Fruit fly (Drosophila melanogaster) whole organism, prepupa: ENCODE measurements around the gene CG8500.
A peak's percentile ranks its signal among the peaks of the same experiment; 100 is the strongest.

Experiments
- Blimp-1 ChIP-seq: fragments of 200-800 bp; sonication (Bioruptor generic); optimal IDR thresholded peaks from 3 replicates; lab custom pipeline; 2017; ENCODE audit warnings: missing biosample characterization, missing genetic modification characterization, mild to moderate bottlenecking, moderate library complexity, missing genetic modification reagents
- CG10631 ChIP-seq: fragments of 200-800 bp; sonication (Bioruptor generic); optimal IDR thresholded peaks from 2 replicates; lab custom pipeline; 2016; ENCODE audit warnings: missing biosample characterization, missing genetic modification characterization
- CG10669 ChIP-seq: fragments of 200-800 bp; sonication (Bioruptor generic); optimal IDR thresholded peaks from 3 replicates; lab custom pipeline; 2018; ENCODE audit warnings: missing biosample characterization, mild to moderate bottlenecking, missing genetic modification characterization, moderate library complexity
- CG11294 ChIP-seq: fragments of 200-800 bp; sonication (Bioruptor generic); IDR thresholded peaks from 2 replicates; pipeline ENCODE4 v1.3.6; 2022; ENCODE audit warnings: missing biosample characterization, missing genetic modification characterization
- CG11762 ChIP-seq: fragments of 200-800 bp; sonication (Bioruptor generic); optimal IDR thresholded peaks from 3 replicates; lab custom pipeline; 2016; ENCODE audit warnings: missing biosample characterization, missing genetic modification characterization; ENCODE audit not compliant: insufficient read depth
- CG11902 ChIP-seq: fragments of 200-800 bp; sonication (Bioruptor generic); optimal IDR thresholded peaks from 3 replicates; lab custom pipeline; 2016; ENCODE audit warnings: missing biosample characterization, missing genetic modification characterization
- CG15336 ChIP-seq: fragments of 200-800 bp; sonication (Bioruptor generic); IDR thresholded peaks from 2 replicates; pipeline ENCODE4 v1.3.6; 2022; ENCODE audit warnings: missing biosample characterization, missing genetic modification characterization
- CG1621 ChIP-seq: fragments of 200-800 bp; sonication (Bioruptor generic); optimal IDR thresholded peaks from 3 replicates; lab custom pipeline; 2018; ENCODE audit warnings: missing biosample characterization, mild to moderate bottlenecking, missing genetic modification characterization
- CG16779 ChIP-seq: fragments of 200-800 bp; sonication (Bioruptor generic); optimal IDR thresholded peaks from 3 replicates; lab custom pipeline; 2017; ENCODE audit warnings: missing biosample characterization, mild to moderate bottlenecking, missing genetic modification characterization
- CG31627 ChIP-seq: fragments of 200-800 bp; sonication (Bioruptor generic); optimal IDR thresholded peaks from 3 replicates; lab custom pipeline; 2016; ENCODE audit warnings: missing biosample characterization, missing genetic modification characterization
- CG34406 ChIP-seq: fragments of 200-800 bp; sonication (Bioruptor generic); optimal IDR thresholded peaks from 3 replicates; lab custom pipeline; 2016; ENCODE audit warnings: missing biosample characterization, missing genetic modification characterization
- CG4318 ChIP-seq: fragments of 200-800 bp; sonication (Bioruptor generic); optimal IDR thresholded peaks from 3 replicates; lab custom pipeline; 2017; ENCODE audit warnings: missing biosample characterization, mild to moderate bottlenecking, missing genetic modification characterization
- CG6854 ChIP-seq: fragments of 200-800 bp; sonication (Bioruptor generic); optimal IDR thresholded peaks from 2 replicates; lab custom pipeline; 2017; ENCODE audit warnings: missing biosample characterization, mild to moderate bottlenecking, missing genetic modification characterization
- CG7368 ChIP-seq: fragments of 200-800 bp; sonication (Bioruptor generic); optimal IDR thresholded peaks from 3 replicates; lab custom pipeline; 2016; ENCODE audit warnings: missing biosample characterization, missing genetic modification characterization
- CG8119 ChIP-seq: fragments of 200-800 bp; sonication (Bioruptor generic); IDR thresholded peaks from 3 replicates; pipeline ENCODE4 v1.3.6; 2022; ENCODE audit warnings: missing biosample characterization, missing genetic modification characterization
- CG8319 ChIP-seq: fragments of 200-800 bp; sonication (Bioruptor generic); optimal IDR thresholded peaks from 3 replicates; lab custom pipeline; 2016; ENCODE audit warnings: missing biosample characterization, missing genetic modification characterization
- CG8632 ChIP-seq: fragments of 200-800 bp; sonication (Bioruptor generic); optimal IDR thresholded peaks from 3 replicates; lab custom pipeline; 2016; ENCODE audit warnings: missing biosample characterization, missing genetic modification characterization
- Eip78C ChIP-seq: fragments of 200-800 bp; sonication (Bioruptor generic); peaks from one replicate; lab custom pipeline; 2016; ENCODE audit warnings: missing biosample characterization, missing genetic modification characterization
- Eip93F ChIP-seq: fragments of 200-800 bp; sonication (Bioruptor generic); optimal IDR thresholded peaks from 2 replicates; lab custom pipeline; 2016; ENCODE audit warnings: missing biosample characterization, mild to moderate bottlenecking, missing genetic modification characterization
- Ets21C ChIP-seq: fragments of 200-800 bp; sonication (Bioruptor generic); optimal IDR thresholded peaks from 3 replicates; lab custom pipeline; 2016; ENCODE audit warnings: missing biosample characterization, missing genetic modification characterization
- Ets96B ChIP-seq: fragments of 200-800 bp; optimal IDR thresholded peaks from 2 replicates; lab custom pipeline; 2019; ENCODE audit warnings: missing biosample characterization, mild to moderate bottlenecking, missing genetic modification characterization, moderate library complexity
- Gug ChIP-seq: fragments of 200-800 bp; sonication (Bioruptor generic); IDR thresholded peaks from 2 replicates; pipeline ENCODE4 v1.3.6; 2022; ENCODE audit warnings: missing biosample characterization, missing genetic modification characterization
- Hr38 ChIP-seq: sonication (Bioruptor generic); optimal IDR thresholded peaks from 2 replicates; lab custom pipeline; 2016; ENCODE audit warnings: missing biosample characterization, missing genetic modification characterization
- Hr39 ChIP-seq: fragments of 200-800 bp; sonication (Bioruptor generic); optimal IDR thresholded peaks from 2 replicates; lab custom pipeline; 2016; ENCODE audit warnings: missing biosample characterization, missing genetic modification characterization
- Hr4 ChIP-seq: fragments of 200-800 bp; sonication (Bioruptor generic); optimal IDR thresholded peaks from 3 replicates; lab custom pipeline; 2016; ENCODE audit warnings: missing biosample characterization, missing genetic modification characterization
- Lpt ChIP-seq: fragments of 200-800 bp; sonication (Bioruptor generic); optimal IDR thresholded peaks from 3 replicates; lab custom pipeline; 2016; ENCODE audit warnings: missing biosample characterization, missing genetic modification characterization
- Met ChIP-seq: fragments of 200-800 bp; sonication (Bioruptor generic); optimal IDR thresholded peaks from 3 replicates; lab custom pipeline; 2016; ENCODE audit warnings: missing biosample characterization, missing genetic modification characterization
- Sox102F ChIP-seq: fragments of 200-800 bp; sonication (Bioruptor generic); optimal IDR thresholded peaks from 2 replicates; lab custom pipeline; 2016; ENCODE audit warnings: missing biosample characterization, mild to moderate bottlenecking, missing genetic modification characterization
- Sox14 ChIP-seq: fragments of 200-800 bp; sonication (Bioruptor generic); optimal IDR thresholded peaks from 3 replicates; lab custom pipeline; 2016; ENCODE audit warnings: missing biosample characterization, missing genetic modification characterization
- achi ChIP-seq: fragments of 200-800 bp; sonication (Bioruptor generic); optimal IDR thresholded peaks from 3 replicates; lab custom pipeline; 2016; ENCODE audit warnings: missing biosample characterization, missing genetic modification characterization
- cyc ChIP-seq: fragments of 200-800 bp; sonication (Bioruptor generic); optimal IDR thresholded peaks from 3 replicates; lab custom pipeline; 2016; ENCODE audit warnings: missing biosample characterization, missing genetic modification characterization
- dac ChIP-seq: fragments of 200-800 bp; sonication (Bioruptor generic); optimal IDR thresholded peaks from 2 replicates; lab custom pipeline; 2017; ENCODE audit warnings: missing biosample characterization, mild to moderate bottlenecking, missing genetic modification characterization
- dsx ChIP-seq: fragments of 200-800 bp; optimal IDR thresholded peaks from 3 replicates; lab custom pipeline; 2019; ENCODE audit warnings: missing biosample characterization, mild to moderate bottlenecking, missing genetic modification characterization, moderate library complexity; ENCODE audit not compliant: poor library complexity, severe bottlenecking
- fd59A ChIP-seq: fragments of 200-800 bp; sonication (Bioruptor generic); optimal IDR thresholded peaks from 2 replicates; lab custom pipeline; 2017; ENCODE audit warnings: missing biosample characterization, mild to moderate bottlenecking, missing genetic modification characterization, missing genetic modification reagents
- fkh ChIP-seq: fragments of 200-800 bp; sonication (Bioruptor generic); optimal IDR thresholded peaks from 3 replicates; lab custom pipeline; 2017; ENCODE audit warnings: missing biosample characterization, mild to moderate bottlenecking, missing genetic modification characterization, moderate library complexity
- lz ChIP-seq: fragments of 200-800 bp; sonication (Bioruptor generic); optimal IDR thresholded peaks from 3 replicates; lab custom pipeline; 2016; ENCODE audit warnings: missing biosample characterization, missing genetic modification characterization
- net ChIP-seq: fragments of 200-800 bp; sonication (Bioruptor generic); optimal IDR thresholded peaks from 3 replicates; lab custom pipeline; 2016; ENCODE audit warnings: missing biosample characterization, missing genetic modification characterization
- pdm3 ChIP-seq: fragments of 200-800 bp; sonication (Bioruptor generic); optimal IDR thresholded peaks from 3 replicates; lab custom pipeline; 2016; ENCODE audit warnings: missing biosample characterization, missing genetic modification characterization
- ss ChIP-seq, 2 experiments: fragments of 200-800 bp; sonication (Bioruptor generic); optimal IDR thresholded peaks; 2 replicates in 1 of 2; 3 replicates in 1 of 2; lab custom pipeline; 2017 to 2018; ENCODE audit warnings: mild to moderate bottlenecking in 2 of 2, missing biosample characterization in 2 of 2, missing genetic modification characterization in 2 of 2, moderate library complexity in 1 of 2
- svp ChIP-seq: fragments of 200-800 bp; sonication (Bioruptor generic); peaks from one replicate; lab custom pipeline; 2016; ENCODE audit warnings: missing biosample characterization, missing genetic modification characterization
- topi ChIP-seq: fragments of 200-800 bp; sonication (Bioruptor generic); optimal IDR thresholded peaks from 3 replicates; lab custom pipeline; 2016; ENCODE audit warnings: missing biosample characterization, missing genetic modification characterization
- vri ChIP-seq: fragments of 200-800 bp; sonication (Bioruptor generic); optimal IDR thresholded peaks from 3 replicates; lab custom pipeline; 2016; ENCODE audit warnings: missing biosample characterization, mild to moderate bottlenecking, missing genetic modification characterization

Gene CG8500

DNA sequence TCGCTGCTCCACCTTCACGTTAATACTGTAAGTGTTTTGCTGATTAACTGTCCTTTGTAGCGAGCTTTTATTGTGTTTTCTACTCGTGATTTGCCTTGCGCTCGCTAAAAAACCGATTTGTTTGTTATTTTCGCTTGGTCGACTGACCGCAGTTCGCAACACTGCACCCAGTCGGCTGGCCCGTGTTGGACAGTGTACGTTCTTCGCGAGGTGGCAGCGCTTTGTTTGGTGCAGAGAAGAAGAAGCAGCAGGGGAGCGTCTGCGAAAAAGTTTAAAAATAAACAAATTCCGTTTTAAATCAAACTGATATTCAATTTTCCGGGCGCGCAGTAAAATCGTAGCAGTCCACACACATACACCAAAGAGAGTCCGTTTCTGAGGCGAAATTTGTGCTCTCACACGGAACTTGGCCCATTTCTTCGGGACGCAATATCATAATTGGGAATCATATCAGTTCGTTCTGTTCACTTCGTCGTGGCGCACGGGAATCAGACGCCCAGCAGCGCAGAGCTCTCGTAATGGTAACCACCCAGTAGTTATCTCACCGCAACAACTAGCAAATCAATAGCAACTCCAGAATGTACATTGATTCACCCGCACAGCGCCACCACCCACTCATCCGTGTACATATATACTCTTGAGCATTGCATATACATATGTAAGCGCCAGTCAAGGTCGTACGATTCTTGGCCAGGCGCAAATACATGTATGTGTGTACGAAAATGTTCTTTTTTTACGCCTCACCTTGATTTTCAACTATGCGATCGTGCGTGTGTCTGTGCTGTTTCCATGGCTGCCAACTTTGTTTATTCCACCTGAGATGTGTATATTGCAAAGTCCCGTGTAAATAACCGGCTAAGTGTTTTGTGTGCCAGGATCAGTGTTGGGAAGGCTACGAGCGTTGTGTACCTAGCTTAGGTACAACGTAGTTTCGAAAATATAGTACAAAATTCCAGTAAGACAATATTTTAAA lies 16.5 kb upstream of the CG8500 start, which contains the start of gene Naa80 (continued):
- TF ChIP-seq Hr38 (GFP tag; lab: Kevin White, UChicago) (no peak), Ets21C (GFP tag; lab: Kevin White, UChicago) (no peak), CG8119 (no peak), CG6854 (GFP tag; lab: Kevin White, UChicago) (no peak), CG15336 (peak; percentile 40; the same call in 1 of the 2 replicates), ss (GFP tag; optimal IDR thresholded peaks at IDR 0.05; lab: Kevin White, UChicago) (peak; percentile 47 to 65), Eip78C (GFP tag; lab: Kevin White, UChicago) (peak; percentile 89), CG10669 (GFP tag; lab: Kevin White, UChicago) (peak; percentile 54), Sox102F (GFP tag; lab: Kevin White, UChicago) (no peak), cyc (GFP tag; lab: Kevin White, UChicago) (peak; percentile 73), vri (GFP tag; lab: Kevin White, UChicago) (peak; percentile 60), lz (GFP tag; lab: Kevin White, UChicago) (peak; percentile 63), dsx (GFP tag; lab: Kevin White, UChicago) (peak; percentile 50), CG7368 (GFP tag; lab: Kevin White, UChicago) (peak; percentile 57), Hr4 (no peak), CG10631 (GFP tag; lab: Kevin White, UChicago) (peak; percentile 75), Sox14 (peak; percentile 83)

DNA sequence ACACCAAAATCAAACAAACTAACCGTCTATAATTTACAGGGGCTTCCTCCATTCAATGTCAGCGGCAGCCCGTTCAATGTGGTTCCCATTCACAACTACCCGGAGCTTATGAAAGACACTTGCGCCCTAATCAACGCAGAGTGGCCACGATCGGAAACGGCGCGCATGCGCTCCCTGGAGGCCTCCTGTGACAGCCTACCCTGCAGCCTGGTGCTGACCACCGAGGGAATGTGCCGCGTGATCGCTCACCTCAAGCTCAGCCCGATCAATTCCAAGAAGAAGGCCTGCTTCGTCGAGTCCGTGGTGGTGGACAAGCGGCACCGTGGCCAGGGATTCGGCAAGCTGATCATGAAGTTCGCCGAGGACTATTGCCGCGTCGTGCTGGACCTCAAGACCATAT lies 15.6 kb upstream of the CG8500 start, which contains the start of gene MED6:
MED6 (minus strand) TSS at position 101 of the 400 bp plus-strand sequence.
- no peak for TF ChIP-seq Ets21C (GFP tag; lab: Kevin White, UChicago)

DNA sequence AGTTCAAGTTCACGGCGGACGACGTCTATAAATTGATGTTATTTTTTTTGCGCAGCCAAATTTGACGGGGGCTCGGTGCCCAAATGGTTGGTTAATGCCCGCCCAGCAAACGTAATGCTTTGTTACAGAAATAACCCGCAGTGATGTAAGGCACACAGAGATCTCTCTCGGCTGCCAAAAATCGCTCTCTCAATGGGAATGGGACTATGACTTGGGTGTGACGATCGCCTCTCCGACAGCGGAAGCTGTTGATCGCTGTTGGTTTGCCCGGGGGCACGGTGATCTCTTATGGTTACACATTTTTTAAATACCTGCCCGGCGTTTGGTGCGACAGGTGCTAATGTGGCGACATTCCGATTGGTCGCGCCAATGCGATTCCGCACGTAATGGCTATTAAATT lies 14.3 kb upstream of the CG8500 start:
- TF ChIP-seq vri (GFP tag; lab: Kevin White, UChicago) (peak; percentile 63), pdm3 (GFP tag; lab: Kevin White, UChicago) (no peak)

DNA sequence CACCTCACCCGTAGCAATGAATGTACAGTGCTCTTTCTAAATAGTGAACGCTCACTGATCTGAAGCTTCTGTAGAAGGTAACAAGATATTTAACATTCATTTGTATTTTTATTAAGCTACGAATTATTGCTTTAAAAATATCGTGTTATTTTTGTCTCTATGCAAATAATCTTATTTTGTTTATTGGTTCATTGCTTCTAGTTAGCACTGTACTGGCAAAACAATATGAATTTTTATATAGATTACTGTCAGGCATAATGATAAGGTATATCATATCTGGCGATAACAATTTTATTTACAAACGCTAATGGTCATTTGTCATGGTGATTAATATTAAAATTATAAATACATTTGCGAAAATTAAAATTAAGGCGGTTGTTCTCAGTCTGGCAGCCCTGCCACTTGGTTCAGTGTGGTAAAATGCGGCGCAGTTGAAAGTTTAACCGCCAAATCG lies 12.9 kb upstream of the CG8500 start, which contains the start of gene CG9471:
CG9471 (minus strand) TSS at position 24 of the 454 bp plus-strand sequence.
- TF ChIP-seq CG6854 (GFP tag; lab: Kevin White, UChicago) = peak; percentile 87
- peak; percentile 81 for TF ChIP-seq Blimp-1 (GFP tag; lab: Kevin White, UChicago)
- TF ChIP-seq CG8632 (GFP tag; lab: Kevin White, UChicago) = peak; percentile 96
- peak; percentile 90 for TF ChIP-seq CG11294 (GFP tag; lab: Robert Waterston, UW)
- TF ChIP-seq CG31627 (GFP tag; lab: Kevin White, UChicago) = peak; percentile 97
- peak; percentile 99 for TF ChIP-seq Eip78C (GFP tag; lab: Kevin White, UChicago)
- peak; percentile 94 for TF ChIP-seq CG11762 (GFP tag; lab: Kevin White, UChicago)
- peak; percentile 97 for TF ChIP-seq Met (GFP tag; lab: Kevin White, UChicago)
- peak; percentile 90 for TF ChIP-seq Ets96B (tag; lab: Kevin White, UChicago)
- peak; percentile 81 to 89 for TF ChIP-seq ss (GFP tag; optimal IDR thresholded peaks at IDR 0.05; lab: Kevin White, UChicago)
- TF ChIP-seq Gug (GFP tag; lab: Robert Waterston, UW) = peak; percentile 91
- TF ChIP-seq CG8319 (GFP tag; lab: Kevin White, UChicago) = peak; percentile 91
- no peak for TF ChIP-seq CG4318 (GFP tag; lab: Kevin White, UChicago)
- peak; percentile 94 for TF ChIP-seq Eip93F (GFP tag; lab: Kevin White, UChicago)
- TF ChIP-seq CG8119 = peak; percentile 95
- peak; percentile 99 for TF ChIP-seq topi (GFP tag; lab: Kevin White, UChicago)
- peak; percentile 91 for TF ChIP-seq CG10669 (GFP tag; lab: Kevin White, UChicago)
- TF ChIP-seq fd59A (GFP tag; lab: Kevin White, UChicago) = peak; percentile 78
- TF ChIP-seq CG11902 (GFP tag; lab: Kevin White, UChicago) = peak; percentile 92
- peak; percentile 85 for TF ChIP-seq CG16779 (tag; lab: Kevin White, UChicago)
- TF ChIP-seq CG34406 (GFP tag; lab: Kevin White, UChicago) = peak; percentile 95
- TF ChIP-seq fkh (GFP tag; lab: Kevin White, UChicago) = peak; percentile 79
- peak; percentile 98 for TF ChIP-seq vri (GFP tag; lab: Kevin White, UChicago)
- TF ChIP-seq Hr38 (GFP tag; lab: Kevin White, UChicago) = peak; percentile 31
- peak; percentile 95 for TF ChIP-seq net (GFP tag; lab: Kevin White, UChicago)
- peak; percentile 97 for TF ChIP-seq Sox14
- TF ChIP-seq svp (GFP tag; lab: Kevin White, UChicago) = peak; percentile 99
- TF ChIP-seq Lpt = peak; percentile 87
- TF ChIP-seq achi (GFP tag; lab: Kevin White, UChicago) = peak; percentile 95
- peak; percentile 60 for TF ChIP-seq dac (GFP tag; lab: Kevin White, UChicago)
- peak; percentile 97 for TF ChIP-seq Hr39 (GFP tag; lab: Kevin White, UChicago)
- TF ChIP-seq CG1621 = peak; percentile 90
